Fruit fly (Drosophila melanogaster): ENCODE results near the gene sp3.

DNA sequence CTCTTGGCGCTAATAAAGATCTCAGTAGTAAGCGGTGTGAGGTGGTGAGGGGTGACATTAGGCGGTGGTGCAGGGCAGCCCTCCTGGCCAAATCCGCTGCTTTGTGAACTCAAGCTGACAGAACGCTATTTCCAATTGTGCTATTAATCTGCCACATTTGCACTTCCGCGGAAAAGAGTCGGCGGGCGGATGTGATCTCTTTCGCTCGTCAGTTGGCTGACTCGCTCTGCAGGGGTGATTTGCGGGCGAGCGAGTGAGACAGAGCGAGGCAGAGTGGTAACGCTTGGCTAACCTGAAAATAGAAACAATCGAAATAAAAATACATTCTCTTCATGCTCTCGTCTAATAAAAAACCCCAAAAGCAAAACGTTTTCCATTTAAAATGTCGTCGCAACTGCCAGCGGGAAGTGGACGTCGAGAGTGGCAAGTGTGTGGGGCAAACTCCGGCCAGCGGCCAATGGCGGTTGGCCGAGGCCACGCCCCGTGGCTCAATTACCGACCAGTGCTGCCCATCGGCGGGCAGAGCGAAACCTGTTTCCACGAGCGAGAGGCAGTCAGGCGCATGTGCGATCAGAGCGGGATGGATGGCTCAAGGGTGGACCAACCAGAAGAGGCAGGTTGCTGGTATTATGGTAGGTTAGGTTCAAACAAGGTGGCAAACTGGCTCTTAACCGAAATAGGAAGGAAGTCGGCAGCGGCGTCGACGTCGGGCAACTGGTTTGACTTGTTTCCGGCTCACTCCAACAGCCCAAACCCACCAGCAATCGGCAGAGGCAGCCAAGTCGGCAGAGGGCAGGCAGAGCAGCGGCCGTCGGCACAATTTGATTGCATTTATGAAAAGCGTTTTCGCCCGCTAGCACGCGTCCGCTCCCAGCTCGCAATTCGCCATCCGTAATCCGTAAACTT, 21.3 kb upstream of the sp3 start, which contains the start of gene C15:
- TF ChIP-seq psq (optimal IDR thresholded peaks at IDR 0.05): no peak
- no peak for TF ChIP-seq h (optimal IDR thresholded peaks at IDR 0.05)
